Worm (Caenorhabditis elegans) whole organism, early embryonic: ENCODE measurements around the gene lipl-7.

Experiments used
- B0310.2 ChIP-seq: sonication (generic microtip); optimal IDR thresholded peaks from 2 replicates; lab custom pipeline; 2016; ENCODE audit warnings: mild to moderate bottlenecking, missing genetic modification characterization, missing compliant biosample characterization
- F13C5.2 ChIP-seq: sonication (generic microtip); optimal IDR thresholded peaks from 2 replicates; lab custom pipeline; 2017; ENCODE audit warnings: mild to moderate bottlenecking, missing genetic modification characterization, inconsistent platforms, missing compliant biosample characterization
- aly-1 ChIP-seq: sonication (generic microtip); optimal IDR thresholded peaks from 2 replicates; lab custom pipeline; 2016; ENCODE audit warnings: missing genetic modification characterization, missing compliant biosample characterization
- ama-1 ChIP-seq: fragments of 150-350 bp; optimal IDR thresholded peaks from 2 replicates; lab custom pipeline; 2014
- ceh-13 ChIP-seq: fragments of 200-800 bp; sonication (Bioruptor generic); optimal IDR thresholded peaks from 2 replicates; lab custom pipeline; 2018; ENCODE audit warnings: mild to moderate bottlenecking, missing genetic modification characterization, missing compliant biosample characterization
- ceh-36 ChIP-seq: sonication (generic microtip); optimal IDR thresholded peaks from 2 replicates; lab custom pipeline; 2016; ENCODE audit warnings: missing genetic modification characterization, inconsistent platforms, missing compliant biosample characterization
- ets-7 ChIP-seq: sonication (generic microtip); optimal IDR thresholded peaks from 2 replicates; lab custom pipeline; 2016; ENCODE audit warnings: missing genotype, missing genetic modification characterization, missing compliant biosample characterization
- flt-1 ChIP-seq: fragments of 200-800 bp; sonication (Bioruptor generic); IDR thresholded peaks from 2 replicates; pipeline ENCODE4 v1.3.6; 2022; ENCODE audit warnings: missing genetic modification characterization, missing compliant biosample characterization
- hmbx-1 ChIP-seq: sonication (generic microtip); optimal IDR thresholded peaks from 2 replicates; lab custom pipeline; 2016; ENCODE audit warnings: mild to moderate bottlenecking, missing genetic modification characterization, missing compliant biosample characterization
- hmg-4 ChIP-seq: fragments of 200-800 bp; sonication (Bioruptor generic); optimal IDR thresholded peaks from 2 replicates; lab custom pipeline; 2018; ENCODE audit warnings: mild to moderate bottlenecking, missing genetic modification characterization, missing compliant biosample characterization
- hnd-1 ChIP-seq: sonication (generic microtip); optimal IDR thresholded peaks from 2 replicates; lab custom pipeline; 2016; ENCODE audit warnings: missing genetic modification characterization, missing compliant biosample characterization
- pes-1 ChIP-seq: fragments of 200-800 bp; sonication (Bioruptor generic); IDR thresholded peaks from 2 replicates; pipeline ENCODE4 v1.3.6; 2022; ENCODE audit warnings: missing genetic modification reagents, missing genetic modification characterization, missing compliant biosample characterization
- scrt-1 ChIP-seq: fragments of 200-800 bp; sonication (Bioruptor generic); IDR thresholded peaks from 2 replicates; pipeline ENCODE4 v1.3.6; 2022; ENCODE audit warnings: missing genetic modification characterization, missing compliant biosample characterization
- sea-1 ChIP-seq: fragments of 200-800 bp; sonication (Bioruptor generic); conservative IDR thresholded peaks from 2 replicates; pipeline ENCODE4 v1.3.6; 2022; ENCODE audit warnings: missing genetic modification characterization, missing compliant biosample characterization
- tbx-11 ChIP-seq: fragments of 200-800 bp; sonication (Bioruptor generic); IDR thresholded peaks from 2 replicates; pipeline ENCODE4 v1.3.6; 2022; ENCODE audit warnings: missing genetic modification characterization, missing compliant biosample characterization
- tbx-37 ChIP-seq: fragments of 200-800 bp; sonication (Bioruptor generic); conservative IDR thresholded peaks from 2 replicates; pipeline ENCODE4 v1.3.6; 2022; ENCODE audit warnings: missing genetic modification reagents, missing genetic modification characterization, missing compliant biosample characterization
- tra-4 ChIP-seq: sonication (generic microtip); optimal IDR thresholded peaks from 2 replicates; lab custom pipeline; 2017; ENCODE audit warnings: missing genetic modification characterization, missing compliant biosample characterization

lipl-7 gene

DNA sequence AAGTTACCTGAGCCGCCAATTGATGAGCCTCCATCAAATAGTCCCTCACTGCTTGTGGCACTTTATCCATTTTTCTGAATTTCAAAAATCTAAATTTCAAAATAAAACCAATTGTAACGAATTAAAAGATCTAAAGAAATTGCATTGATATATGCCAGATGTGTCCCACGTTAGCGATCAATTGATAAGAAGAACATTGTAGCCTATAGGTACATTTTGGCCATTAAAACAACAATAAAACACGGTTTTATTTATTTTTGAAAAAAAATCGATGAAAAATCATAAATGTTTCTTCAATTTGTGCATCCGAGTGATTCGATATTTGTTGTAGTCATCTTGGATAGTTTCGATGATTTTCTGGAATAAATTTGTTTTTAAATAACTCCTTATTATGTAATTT, 2.6 kb downstream of the lipl-7 start, which contains the start of gene ech-8:
ech-8 (minus strand) TSS at position 132 of the 400 bp plus-strand sequence.
- TF ChIP-seq ama-1 (lab: Kevin White, UChicago) (no peak), tbx-37 (GFP tag; lab: Robert Waterston, UW) (no peak), flt-1 (GFP tag; lab: Robert Waterston, UW) (no peak), ceh-36 (tag; lab: Kevin White, UChicago) (no peak), ets-7 (tag; lab: Kevin White, UChicago) (no peak), hnd-1 (no peak), F13C5.2 (tag; lab: Kevin White, UChicago) (no peak), tra-4 (tag; lab: Kevin White, UChicago) (no peak), aly-1 (no peak), pes-1 (GFP tag; lab: Robert Waterston, UW) (no peak), tbx-11 (GFP tag; lab: Robert Waterston, UW) (no peak), hmbx-1 (tag; lab: Kevin White, UChicago) (no peak), B0310.2 (tag; lab: Kevin White, UChicago) (no peak), ceh-13 (GFP tag; lab: Kevin White, UChicago) (no peak)

DNA sequence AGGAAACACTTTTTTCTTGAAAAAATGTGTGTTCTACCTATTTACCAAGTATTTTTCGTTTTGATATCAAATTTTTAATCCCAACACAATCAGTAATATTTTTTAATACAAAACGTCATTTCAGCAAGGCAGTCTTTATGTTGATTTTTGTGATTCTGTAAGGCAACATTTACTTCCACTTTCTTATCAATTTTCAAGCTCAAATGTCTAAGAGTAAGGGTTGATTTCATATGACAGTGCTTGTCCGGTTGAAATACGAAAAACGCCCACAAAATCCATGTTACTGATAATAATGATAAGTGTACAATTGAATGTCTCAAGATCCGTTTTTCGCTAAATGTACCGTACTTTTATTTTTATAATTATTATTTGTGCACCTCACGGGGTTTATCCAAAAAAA, 5.5 kb downstream of the lipl-7 start:
- no peak for TF ChIP-seq flt-1 (GFP tag; lab: Robert Waterston, UW)
- no peak for TF ChIP-seq ceh-36 (tag; lab: Kevin White, UChicago)
- TF ChIP-seq ceh-13 (GFP tag; lab: Kevin White, UChicago): no peak
- TF ChIP-seq pes-1 (GFP tag; lab: Robert Waterston, UW): no peak

DNA sequence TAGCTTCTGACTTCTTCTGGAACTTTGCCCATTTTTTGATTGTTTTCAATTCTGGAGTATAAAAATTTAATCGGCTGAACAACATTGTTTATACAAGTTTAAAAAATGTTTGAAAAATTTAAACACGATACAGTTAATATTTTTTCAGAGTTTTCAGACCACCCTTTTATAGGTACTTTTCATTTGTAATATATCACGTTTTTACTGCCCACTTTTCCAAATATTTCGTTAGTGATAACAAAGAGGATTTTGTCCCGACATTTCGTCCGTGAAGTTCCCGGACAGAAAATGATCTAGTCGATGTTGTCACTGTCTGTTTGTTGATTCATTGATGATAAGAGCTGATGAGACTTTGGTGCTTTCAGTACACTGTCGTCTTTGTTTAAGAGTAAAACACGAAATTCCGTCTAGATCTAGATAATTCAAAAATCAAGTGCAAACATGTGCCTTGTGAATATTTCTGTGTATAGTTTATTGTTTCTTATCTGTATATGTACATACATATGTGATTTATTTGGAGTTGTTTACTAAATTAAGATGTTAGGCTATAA, 6.3 kb downstream of the lipl-7 start, which contains the start of gene ech-9:
ech-9 (minus strand) TSS at position 51 of the 551 bp plus-strand sequence.
- no peak for TF ChIP-seq ceh-13 (GFP tag; lab: Kevin White, UChicago)
- no peak for TF ChIP-seq tra-4 (tag; lab: Kevin White, UChicago)
- no peak for TF ChIP-seq hnd-1
- TF ChIP-seq pes-1 (GFP tag; lab: Robert Waterston, UW): no peak
- no peak for TF ChIP-seq flt-1 (GFP tag; lab: Robert Waterston, UW)
- no peak for TF ChIP-seq tbx-11 (GFP tag; lab: Robert Waterston, UW)
- TF ChIP-seq tbx-37 (GFP tag; lab: Robert Waterston, UW): no peak
- no peak for TF ChIP-seq ama-1 (lab: Kevin White, UChicago)
- TF ChIP-seq B0310.2 (tag; lab: Kevin White, UChicago): no peak
- TF ChIP-seq scrt-1 (GFP tag; lab: Robert Waterston, UW): no peak

DNA sequence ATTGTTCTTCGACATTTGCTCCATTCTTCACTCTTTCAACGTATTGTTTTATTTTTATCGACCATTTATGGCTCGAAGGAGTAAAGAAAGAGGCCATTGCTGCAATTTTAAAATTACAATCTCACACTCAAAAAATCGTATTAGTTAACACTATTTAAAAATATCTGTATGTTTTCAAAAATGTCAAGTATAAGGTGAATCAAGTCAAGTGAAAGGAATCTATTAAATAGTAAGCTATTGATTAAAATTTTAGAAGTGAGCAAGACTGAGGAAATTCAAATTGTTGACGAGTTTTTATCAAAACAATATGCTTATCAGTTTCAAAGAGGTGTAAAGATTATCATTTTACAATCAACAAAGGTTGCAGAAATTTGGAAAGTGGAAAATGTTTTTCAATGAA, 9.2 kb downstream of the lipl-7 start, which contains the start of gene F01G10.4:
F01G10.4 (minus strand) TSS at position 101 of the 400 bp plus-strand sequence.
- TF ChIP-seq ceh-13 (GFP tag; lab: Kevin White, UChicago): no peak
- no peak for TF ChIP-seq B0310.2 (tag; lab: Kevin White, UChicago)
- no peak for TF ChIP-seq ets-7 (tag; lab: Kevin White, UChicago)
- TF ChIP-seq sea-1 (GFP tag; lab: Robert Waterston, UW): no peak
- no peak for TF ChIP-seq aly-1

DNA sequence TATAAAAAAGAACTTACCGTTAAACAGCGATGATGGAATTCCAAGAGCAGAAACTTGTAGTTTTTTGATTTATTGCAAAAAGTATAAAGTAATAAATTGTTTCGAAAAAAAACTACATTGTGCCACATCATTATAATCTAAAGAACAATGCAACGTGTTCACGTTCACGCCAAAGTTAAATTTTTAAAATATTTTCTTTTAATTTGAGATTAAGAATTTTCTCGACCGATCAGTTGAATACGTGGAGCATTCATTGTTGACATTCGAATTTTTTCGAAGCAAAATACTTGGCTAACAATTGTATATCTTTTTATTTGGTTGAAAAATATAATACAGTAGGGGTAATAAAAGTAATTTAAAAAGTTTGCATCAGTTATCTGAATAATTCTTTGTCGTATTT, 10.7 kb downstream of the lipl-7 start, which contains the start of gene F01G10.5:
F01G10.5 (minus strand) TSS at position 101 of the 400 bp plus-strand sequence.
- TF ChIP-seq ceh-36 (tag; lab: Kevin White, UChicago) (no peak), tbx-11 (GFP tag; lab: Robert Waterston, UW) (no peak), hnd-1 (no peak), sea-1 (GFP tag; lab: Robert Waterston, UW) (no peak), aly-1 (no peak), ama-1 (lab: Kevin White, UChicago) (no peak), tra-4 (tag; lab: Kevin White, UChicago) (no peak), scrt-1 (GFP tag; lab: Robert Waterston, UW) (no peak), B0310.2 (tag; lab: Kevin White, UChicago) (no peak), ceh-13 (GFP tag; lab: Kevin White, UChicago) (no peak), ets-7 (tag; lab: Kevin White, UChicago) (no peak), flt-1 (GFP tag; lab: Robert Waterston, UW) (no peak), pes-1 (GFP tag; lab: Robert Waterston, UW) (no peak), hmbx-1 (tag; lab: Kevin White, UChicago) (no peak), hmg-4 (GFP tag; lab: Kevin White, UChicago) (no peak), tbx-37 (GFP tag; lab: Robert Waterston, UW) (no peak), F13C5.2 (tag; lab: Kevin White, UChicago) (no peak)

DNA sequence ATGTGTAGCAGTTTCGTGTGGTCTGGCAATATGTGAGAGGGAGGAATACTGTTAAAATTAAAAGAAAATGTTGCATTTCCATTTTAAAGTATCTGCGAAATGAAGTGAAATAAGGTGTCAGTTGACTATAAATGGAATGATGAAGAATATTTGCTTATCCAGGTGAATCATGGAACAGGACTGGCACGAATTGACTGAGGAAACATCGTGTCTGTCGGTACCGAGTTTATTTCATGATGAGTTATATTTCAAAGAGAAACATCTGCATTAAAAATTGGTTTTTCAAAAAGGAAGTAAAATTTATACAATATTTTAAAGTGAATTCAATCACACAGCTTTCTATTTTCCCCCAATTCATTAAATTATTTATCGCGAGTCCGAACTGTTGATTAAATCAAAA, 14.1 kb downstream of the lipl-7 start, which contains the start of gene F01G10.6:
F01G10.6 (minus strand) TSS at position 101 of the 400 bp plus-strand sequence.
- no peak for TF ChIP-seq hmg-4 (GFP tag; lab: Kevin White, UChicago)
- TF ChIP-seq hmbx-1 (tag; lab: Kevin White, UChicago): no peak
- no peak for TF ChIP-seq tbx-11 (GFP tag; lab: Robert Waterston, UW)
- no peak for TF ChIP-seq ceh-13 (GFP tag; lab: Kevin White, UChicago)
- TF ChIP-seq ama-1 (lab: Kevin White, UChicago): no peak
- TF ChIP-seq B0310.2 (tag; lab: Kevin White, UChicago): no peak
- TF ChIP-seq hnd-1: no peak
- no peak for TF ChIP-seq tbx-37 (GFP tag; lab: Robert Waterston, UW)
- no peak for TF ChIP-seq sea-1 (GFP tag; lab: Robert Waterston, UW)

DNA sequence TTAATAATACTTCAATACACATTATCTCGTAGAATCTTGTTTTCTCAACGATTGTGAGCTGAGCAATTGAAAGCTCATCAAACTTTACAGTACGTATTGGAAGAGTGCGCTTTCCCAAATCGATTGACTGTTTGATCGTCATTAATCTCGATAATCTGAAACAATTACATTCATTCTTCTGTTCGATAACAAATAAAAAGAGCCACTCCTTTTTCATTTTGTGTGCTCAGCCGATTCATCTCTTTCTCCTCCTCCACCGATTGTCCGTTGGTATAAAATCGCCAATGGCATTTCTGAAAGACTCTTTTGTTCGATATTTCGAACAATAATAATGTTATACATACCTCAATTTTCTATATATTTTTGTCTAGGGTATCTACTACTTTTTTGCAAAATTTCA, 17.9 kb downstream of the lipl-7 start, which contains the start of gene nas-12:
nas-12 (plus strand) TSS at position 301 of the 400 bp plus-strand sequence.
- TF ChIP-seq tbx-11 (GFP tag; lab: Robert Waterston, UW) (no peak), ama-1 (lab: Kevin White, UChicago) (no peak), hnd-1 (no peak), tra-4 (tag; lab: Kevin White, UChicago) (no peak), hmg-4 (GFP tag; lab: Kevin White, UChicago) (no peak), ceh-13 (GFP tag; lab: Kevin White, UChicago) (no peak), sea-1 (GFP tag; lab: Robert Waterston, UW) (no peak), flt-1 (GFP tag; lab: Robert Waterston, UW) (no peak)
